Worm (Caenorhabditis elegans): ENCODE data around the gene rps-1.

The rps-1 gene

DNA sequence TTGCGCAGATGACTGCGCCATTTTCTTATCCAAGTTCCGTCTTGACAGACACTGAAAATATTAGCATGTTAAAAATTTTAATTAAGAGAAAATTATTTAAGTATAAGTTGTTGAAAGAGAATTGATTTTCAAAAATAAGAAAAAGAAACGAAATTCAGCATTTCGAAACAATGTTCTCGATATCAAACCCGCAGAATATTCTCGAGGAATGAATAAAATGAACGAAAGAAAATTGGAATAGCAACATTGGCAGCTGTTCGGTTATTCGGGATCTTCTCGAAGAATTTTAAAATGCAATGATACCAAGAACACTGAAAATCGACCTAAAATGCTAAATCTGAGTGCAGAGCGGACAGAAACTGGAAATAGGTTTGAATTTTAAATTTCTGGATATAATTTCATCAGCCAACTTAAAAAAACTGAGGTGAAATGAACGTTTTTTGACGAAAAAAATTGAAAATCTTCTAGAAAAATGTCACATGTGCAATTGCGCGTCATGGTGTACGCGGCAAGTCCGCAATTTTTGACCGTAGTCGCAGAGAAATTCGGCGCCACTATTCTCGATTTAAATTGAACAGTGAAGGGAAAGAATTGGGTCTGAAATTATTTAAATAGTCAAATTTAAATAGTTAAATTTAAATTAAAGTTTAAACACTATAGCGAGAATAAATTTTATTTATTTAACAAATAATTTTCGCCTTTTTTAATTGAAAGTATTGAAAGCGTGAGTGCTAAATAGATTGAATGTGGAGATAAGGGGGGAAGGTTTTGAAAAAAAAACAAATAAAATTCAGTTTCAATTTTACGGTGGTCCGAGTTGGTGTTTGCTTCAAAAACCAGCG lies 32.6 kb downstream of the rps-1 start, which contains the start of the genes cct-5 and F25F2.1:
TSS of gene cct-5 (minus strand) at position 51 of the 842 bp plus-strand sequence.
TSS of gene F25F2.1 (plus strand) at position 792 of the 842 bp plus-strand sequence.
- TF ChIP-seq bed-3 (GFP tag; optimal IDR thresholded peaks at IDR 0.05) (no peak), ces-1 (GFP tag; optimal IDR thresholded peaks at IDR 0.05) (peak; percentile 57), nhr-237 (tag; optimal IDR thresholded peaks at IDR 0.05) (peak; percentile 65), lin-13 (tag; optimal IDR thresholded peaks at IDR 0.05) (peak; percentile 50), pha-4 (tag; optimal IDR thresholded peaks at IDR 0.05) (peak; percentile 30), lsy-2 (tag; optimal IDR thresholded peaks at IDR 0.05) (peak; percentile 91), blmp-1 (tag; optimal IDR thresholded peaks at IDR 0.05) (no peak), ceh-83 (GFP tag; optimal IDR thresholded peaks at IDR 0.05) (no peak), mep-1 (tag; optimal IDR thresholded peaks at IDR 0.05) (peak; percentile 85), cnd-1 (tag; optimal IDR thresholded peaks at IDR 0.05) (peak; percentile 7), drap-1 (GFP tag; optimal IDR thresholded peaks at IDR 0.05) (peak; percentile 8), unc-62 (GFP tag; optimal IDR thresholded peaks at IDR 0.05) (peak; percentile 34)

DNA sequence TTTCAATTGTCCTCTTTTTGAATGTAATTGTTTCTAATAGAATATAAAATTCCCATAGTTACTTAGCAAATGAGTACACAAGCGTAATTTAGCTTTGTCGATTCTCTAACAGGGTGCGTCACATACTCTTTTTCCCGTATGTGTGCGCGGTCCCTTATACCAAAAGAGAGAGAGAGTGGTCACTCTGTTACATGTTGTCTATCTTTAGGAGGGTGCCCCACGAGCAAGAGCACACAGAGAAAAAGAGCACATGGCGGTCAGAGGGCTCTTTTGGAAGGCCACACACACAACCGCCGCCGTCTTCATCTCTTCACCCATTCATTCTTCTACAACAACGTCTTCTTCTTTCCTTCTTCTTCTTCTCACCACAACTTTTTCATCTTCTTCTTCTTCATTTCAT lies 38.2 kb downstream of the rps-1 start:
- TF ChIP-seq M03D4.4 (tag; optimal IDR thresholded peaks at IDR 0.05) = no peak
- TF ChIP-seq sptf-1 (tag; optimal IDR thresholded peaks at IDR 0.05) = no peak
- no peak for TF ChIP-seq nhr-237 (tag; optimal IDR thresholded peaks at IDR 0.05)
- TF ChIP-seq drap-1 (GFP tag; optimal IDR thresholded peaks at IDR 0.05) = peak; percentile 23
- no peak for TF ChIP-seq elt-1 (tag; optimal IDR thresholded peaks at IDR 0.05; ENCODE audit: borderline replicate concordance, insufficient read depth)
- TF ChIP-seq elt-3 (tag; optimal IDR thresholded peaks at IDR 0.05) = no peak
- peak; percentile 14 for TF ChIP-seq ces-1 (GFP tag; optimal IDR thresholded peaks at IDR 0.05)
- TF ChIP-seq nhr-28 (tag; optimal IDR thresholded peaks at IDR 0.05) = no peak
- no peak for TF ChIP-seq zip-8 (tag; optimal IDR thresholded peaks at IDR 0.05)
- TF ChIP-seq unc-120 (tag; optimal IDR thresholded peaks at IDR 0.05; ENCODE audit: poor library complexity, severe bottlenecking) = peak; percentile 25
- no peak for TF ChIP-seq lin-32 (GFP tag; optimal IDR thresholded peaks at IDR 0.05)
- TF ChIP-seq cnd-1 (tag; optimal IDR thresholded peaks at IDR 0.05) = peak; percentile 31
- TF ChIP-seq sem-2 (GFP tag; optimal IDR thresholded peaks at IDR 0.05) = no peak
- no peak for TF ChIP-seq ceh-83 (GFP tag; optimal IDR thresholded peaks at IDR 0.05)
- peak; percentile 62 for TF ChIP-seq mls-2 (tag; optimal IDR thresholded peaks at IDR 0.05)
- TF ChIP-seq nhr-2 (tag; optimal IDR thresholded peaks at IDR 0.05) = no peak
- TF ChIP-seq lsy-2 (tag; optimal IDR thresholded peaks at IDR 0.05) = no peak
- no peak for TF ChIP-seq ceh-39 (tag; optimal IDR thresholded peaks at IDR 0.05)
- no peak for TF ChIP-seq snpc-4 (tag; optimal IDR thresholded peaks at IDR 0.05)
- TF ChIP-seq ztf-11 (tag; optimal IDR thresholded peaks at IDR 0.05) = no peak
- TF ChIP-seq ham-2 (GFP tag; optimal IDR thresholded peaks at IDR 0.05) = no peak
- TF ChIP-seq nhr-76 (tag; optimal IDR thresholded peaks at IDR 0.05) = no peak
- no peak for TF ChIP-seq tbx-8 (GFP tag; optimal IDR thresholded peaks at IDR 0.05)
- TF ChIP-seq blmp-1 (tag; optimal IDR thresholded peaks at IDR 0.05) = no peak
- TF ChIP-seq unc-39 (tag; optimal IDR thresholded peaks at IDR 0.05) = no peak
- TF ChIP-seq flh-1 (GFP tag; optimal IDR thresholded peaks at IDR 0.05) = no peak
- no peak for TF ChIP-seq unc-62 (GFP tag; optimal IDR thresholded peaks at IDR 0.05)
- no peak for TF ChIP-seq lin-13 (tag; optimal IDR thresholded peaks at IDR 0.05)
- TF ChIP-seq ceh-43 (GFP tag; optimal IDR thresholded peaks at IDR 0.05) = no peak
- TF ChIP-seq bed-3 (GFP tag; optimal IDR thresholded peaks at IDR 0.05) = no peak
- no peak for TF ChIP-seq mab-5 (tag; optimal IDR thresholded peaks at IDR 0.05)
- no peak for TF ChIP-seq nhr-12 (tag; optimal IDR thresholded peaks at IDR 0.05)
- TF ChIP-seq hlh-1 (tag; optimal IDR thresholded peaks at IDR 0.05) = no peak
- no peak for TF ChIP-seq mep-1 (tag; optimal IDR thresholded peaks at IDR 0.05)
- peak; percentile 6 for TF ChIP-seq pha-4 (tag; optimal IDR thresholded peaks at IDR 0.05)

ce11 chrIII:4515173-4515572 lies 39.5 kb downstream of the rps-1 start:
- TF ChIP-seq lin-13 (tag; optimal IDR thresholded peaks at IDR 0.05) (no peak), zip-8 (tag; optimal IDR thresholded peaks at IDR 0.05) (peak; percentile 84), ces-1 (GFP tag; optimal IDR thresholded peaks at IDR 0.05) (peak; percentile 96), nhr-2 (tag; optimal IDR thresholded peaks at IDR 0.05) (peak; percentile 64), mep-1 (tag; optimal IDR thresholded peaks at IDR 0.05) (peak; percentile 55), ceh-39 (tag; optimal IDR thresholded peaks at IDR 0.05) (peak; percentile 41), ham-2 (GFP tag; optimal IDR thresholded peaks at IDR 0.05) (no peak)
